Fruit fly (Drosophila melanogaster): ENCODE data around the gene crol.

crol gene

DNA sequence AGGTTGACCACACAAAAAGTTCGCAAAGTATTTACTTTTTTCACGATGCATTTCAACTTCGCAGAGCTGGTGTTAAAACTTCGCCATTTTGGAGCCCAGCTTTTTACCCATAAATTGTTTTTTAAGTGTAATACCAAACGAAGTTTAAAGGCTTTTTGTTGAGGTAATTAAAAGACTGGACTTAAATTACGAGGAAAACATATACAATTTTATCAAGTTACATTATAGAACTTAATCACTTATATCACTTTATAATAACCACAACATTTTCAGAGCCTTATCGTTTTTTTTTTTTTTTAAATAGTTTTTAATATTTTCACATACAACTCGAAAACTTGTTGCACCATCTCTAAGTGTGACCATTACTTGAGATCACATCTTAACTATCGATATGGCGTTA lies 21.2 kb downstream of the crol start, which contains the start of gene CG14931:
CG14931 (plus strand) TSS at position 301 of the 400 bp plus-strand sequence.
- no peak for TF ChIP-seq noc (tag; optimal IDR thresholded peaks at IDR 0.05)

DNA sequence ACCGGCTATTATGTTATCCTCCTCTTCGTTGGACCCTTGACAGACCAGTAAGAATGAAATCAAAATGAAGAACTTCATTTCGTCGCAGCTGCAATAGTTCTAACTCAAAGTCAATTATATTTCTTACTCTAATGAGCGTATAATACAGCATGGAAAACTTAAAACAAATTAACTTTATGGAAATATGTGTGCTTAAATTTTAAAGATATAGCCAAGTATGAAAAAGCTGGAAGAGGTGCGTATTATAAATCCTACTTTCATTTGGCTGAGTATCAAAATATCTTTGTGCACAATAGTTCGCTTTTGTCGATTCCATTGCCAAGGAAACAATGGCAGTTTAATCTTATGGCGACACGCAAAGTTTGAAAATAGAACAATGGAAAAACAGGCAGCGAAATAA lies 54.8 kb downstream of the crol start, which contains the start of gene Sfp33A1:
Sfp33A1 (minus strand) TSS at position 101 of the 400 bp plus-strand sequence.
- no peak for TF ChIP-seq noc (tag; optimal IDR thresholded peaks at IDR 0.05)

dm6 chr2L:11753922-11754321 lies 55.3 kb downstream of the crol start, which contains the start of gene CG42471:
CG42471 (minus strand) TSS chr2L:11754022.
- no peak for TF ChIP-seq noc (tag; optimal IDR thresholded peaks at IDR 0.05)

dm6 chr2L:11753455-11753854 lies 55.8 kb downstream of the crol start, which contains the start of gene CG42470:
CG42470 (minus strand) TSS chr2L:11753555.
- no peak for TF ChIP-seq noc (tag; optimal IDR thresholded peaks at IDR 0.05)
